Fruit fly (Drosophila melanogaster): ENCODE results near the gene CG11983.

Gene CG11983

DNA sequence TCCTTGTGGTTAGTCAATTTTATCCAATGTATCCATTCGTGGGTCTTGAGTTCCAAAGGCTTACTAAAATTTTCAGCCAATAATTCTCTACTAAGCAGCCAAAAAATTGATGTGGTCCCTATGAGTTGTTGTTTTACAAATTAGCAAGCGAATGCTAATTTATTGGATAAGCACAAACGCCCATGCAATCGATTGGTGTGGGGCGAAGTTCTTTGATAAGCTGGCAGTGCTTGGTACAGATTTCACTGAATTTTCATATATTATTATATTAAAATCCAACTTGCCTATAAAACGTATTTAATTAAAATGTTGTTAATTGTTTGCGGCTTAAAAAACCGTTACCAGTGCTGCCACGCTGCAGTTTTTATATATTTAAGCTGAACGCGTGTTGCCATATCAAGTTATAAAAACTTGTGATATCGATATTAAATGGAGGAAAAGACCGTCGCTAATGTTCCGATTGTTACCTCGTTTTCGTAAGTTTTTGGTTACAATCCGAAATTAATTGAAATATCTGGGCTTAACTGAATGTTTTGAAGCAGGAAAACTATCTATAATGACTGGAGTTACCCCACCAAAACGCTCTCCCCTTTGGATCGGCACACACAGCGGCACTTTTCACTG is 4.4 kb upstream of the CG11983 start, which contains the start of the genes CG31100 and CG11980 (continued):
- TF ChIP-seq CG2202 (tag; optimal IDR thresholded peaks at IDR 0.05) (no peak), fru (optimal IDR thresholded peaks at IDR 0.05) (no peak), Dp (GFP tag; optimal IDR thresholded peaks at IDR 0.05) (peak; percentile 74), Asciz (GFP tag; optimal IDR thresholded peaks at IDR 0.05) (no peak), CG6854 (GFP tag; optimal IDR thresholded peaks at IDR 0.05) (no peak), CG11696 (GFP tag; IDR thresholded peaks at IDR 0.05) (no peak), Dek (tag; optimal IDR thresholded peaks at IDR 0.05) (no peak), z (GFP tag; IDR thresholded peaks at IDR 0.05) (no peak), cato (GFP tag; optimal IDR thresholded peaks at IDR 0.05; ENCODE audit: borderline replicate concordance) (no peak), Bgb (GFP tag; IDR thresholded peaks at IDR 0.05; ENCODE audit: partially characterized antibody) (peak; percentile 84), Hr78 (GFP tag; optimal IDR thresholded peaks at IDR 0.05) (no peak), CG2712 (tag; optimal IDR thresholded peaks at IDR 0.05) (peak; percentile 46), ind (GFP tag; optimal IDR thresholded peaks at IDR 0.05) (no peak), gro (GFP tag; optimal IDR thresholded peaks at IDR 0.05) (no peak), Drgx (GFP tag; IDR thresholded peaks at IDR 0.05) (no peak), E2f2 (GFP tag; IDR thresholded peaks at IDR 0.05) (peak; percentile 74), CG12391 (tag; optimal IDR thresholded peaks at IDR 0.05) (no peak), PHDP (tag; optimal IDR thresholded peaks at IDR 0.05) (peak; percentile 16), tio (GFP tag; optimal IDR thresholded peaks at IDR 0.05) (no peak), CG16815 (GFP tag; optimal IDR thresholded peaks at IDR 0.05) (no peak), corto (GFP tag; optimal IDR thresholded peaks at IDR 0.05) (no peak), pum (GFP tag; optimal IDR thresholded peaks at IDR 0.05) (no peak), eve (GFP tag; optimal IDR thresholded peaks at IDR 0.05) (no peak), tgo (GFP tag; IDR thresholded peaks at IDR 0.05) (no peak), ara (GFP tag; IDR thresholded peaks at IDR 0.05) (no peak), ssp (GFP tag; IDR thresholded peaks at IDR 0.05) (no peak), CG15514 (GFP tag; optimal IDR thresholded peaks at IDR 0.05) (peak; percentile 58), so (GFP tag; IDR thresholded peaks at IDR 0.05) (no peak), vfl (GFP tag; optimal IDR thresholded peaks at IDR 0.05) (no peak), MESR4 (GFP tag; optimal IDR thresholded peaks at IDR 0.05) (peak; percentile 77), fd64A (GFP tag; optimal IDR thresholded peaks at IDR 0.05) (no peak), CG34224 (GFP tag; IDR thresholded peaks at IDR 0.05; ENCODE audit: partially characterized antibody) (peak; percentile 73), CG12155 (GFP tag; optimal IDR thresholded peaks at IDR 0.05) (peak; percentile 8), Nf-YA (GFP tag; IDR thresholded peaks at IDR 0.05) (no peak), CG13123 (GFP tag; optimal IDR thresholded peaks at IDR 0.05) (no peak), Hey (tag; optimal IDR thresholded peaks at IDR 0.05) (no peak), CG14050 (GFP tag; IDR thresholded peaks at IDR 0.05) (no peak), CG42726 (GFP tag; IDR thresholded peaks at IDR 0.05; ENCODE audit: partially characterized antibody) (peak; percentile 61), H2.0 (GFP tag; IDR thresholded peaks at IDR 0.05) (no peak), dpn (GFP tag; optimal IDR thresholded peaks at IDR 0.05) (no peak), Fer2 (tag; optimal IDR thresholded peaks at IDR 0.05) (no peak), crp (GFP tag; optimal IDR thresholded peaks at IDR 0.05) (no peak), Myb (GFP tag; optimal IDR thresholded peaks at IDR 0.05) (peak; percentile 99), nerfin-2 (GFP tag; IDR thresholded peaks at IDR 0.05; ENCODE audit: partially characterized antibody) (no peak), CG11504 (tag; optimal IDR thresholded peaks at IDR 0.05) (no peak), mld (GFP tag; IDR thresholded peaks at IDR 0.05; ENCODE audit: partially characterized antibody) (no peak), Usf (GFP tag; optimal IDR thresholded peaks at IDR 0.05) (no peak), CG33557 (GFP tag; optimal IDR thresholded peaks at IDR 0.05) (no peak), insv (GFP tag; optimal IDR thresholded peaks at IDR 0.05) (no peak), crc (GFP tag; optimal IDR thresholded peaks at IDR 0.05) (no peak)

Measured in whole organism, embryonic.